Worm (Caenorhabditis elegans) whole organism, L4 larva: ENCODE measurements around the gene F40E10.5.

Source experiments
- F49E8.2 ChIP-seq: sonication (generic microtip); optimal IDR thresholded peaks from 2 replicates; lab custom pipeline; 2016; ENCODE audit warnings: missing compliant biosample characterization, mild to moderate bottlenecking, missing genetic modification characterization, borderline replicate concordance
- ama-1 ChIP-seq: fragments of 150-350 bp; optimal IDR thresholded peaks from 2 replicates; lab custom pipeline; 2014; ENCODE audit warnings: inconsistent platforms, mixed read lengths
- ces-1 ChIP-seq: fragments of 150-350 bp; sonication (generic microtip); optimal IDR thresholded peaks from 4 replicates; lab custom pipeline; 2014; ENCODE audit warnings: missing biosample characterization, missing genetic modification reagents, missing genetic modification characterization
- fkh-10 ChIP-seq: fragments of 150-350 bp; optimal IDR thresholded peaks from 2 replicates; lab custom pipeline; 2014; ENCODE audit warnings: missing biosample characterization, missing genetic modification reagents, missing genetic modification characterization
- unc-130 ChIP-seq: sonication (generic microtip); optimal IDR thresholded peaks from 2 replicates; lab custom pipeline; 2016; ENCODE audit warnings: missing genetic modification reagents, missing genetic modification characterization, missing compliant biosample characterization
- zfp-2 ChIP-seq: sonication (generic microtip); optimal IDR thresholded peaks from 2 replicates; lab custom pipeline; 2016; ENCODE audit warnings: mild to moderate bottlenecking, missing genetic modification characterization, missing compliant biosample characterization

- TF ChIP-seq ama-1 (lab: Kevin White, UChicago) (no peak), zfp-2 (no peak), unc-130 (GFP tag; lab: Kevin White, UChicago) (no peak), F49E8.2 (tag; lab: Kevin White, UChicago) (no peak), fkh-10 (GFP tag; lab: Kevin White, UChicago) (no peak), ces-1 (GFP tag; lab: Kevin White, UChicago) (no peak)
Measured at ce11 chrX:14721098-14721497, 19.5 kb downstream of the F40E10.5 start, which contains the start of gene F33C8.2.
